Worm (Caenorhabditis elegans) whole organism, late embryonic: Measurements from ENCODE around the gene jac-1.

Experiments used
- K09A11.1 ChIP-seq: sonication (generic microtip); optimal IDR thresholded peaks from 2 replicates; lab custom pipeline; 2017; ENCODE audit warnings: antibody characterized with exemption, mild to moderate bottlenecking, missing genetic modification characterization, missing compliant biosample characterization; ENCODE audit not compliant: insufficient read depth
- T23F11.4 ChIP-seq: fragments of 200-800 bp; sonication (Bioruptor generic); optimal IDR thresholded peaks from 2 replicates; lab custom pipeline; 2018; ENCODE audit warnings: mild to moderate bottlenecking, missing genetic modification characterization, missing compliant biosample characterization
- ama-1 ChIP-seq: fragments of 150-350 bp; optimal IDR thresholded peaks from 2 replicates; lab custom pipeline; 2014
- ceh-18 ChIP-seq: sonication (generic microtip); optimal IDR thresholded peaks from 2 replicates; lab custom pipeline; 2016; ENCODE audit warnings: missing genetic modification characterization, missing compliant biosample characterization
- elt-2 ChIP-seq: sonication (generic microtip); optimal IDR thresholded peaks from 2 replicates; lab custom pipeline; 2016; ENCODE audit warnings: missing genetic modification reagents, missing genetic modification characterization, missing compliant biosample characterization
- pag-3 ChIP-seq: sonication (generic microtip); optimal IDR thresholded peaks from 2 replicates; lab custom pipeline; 2016; ENCODE audit warnings: missing compliant biosample characterization, missing genetic modification characterization, borderline replicate concordance
- pha-4 ChIP-seq: fragments of 150-350 bp; optimal IDR thresholded peaks from 2 replicates; lab custom pipeline; 2018; ENCODE audit warnings: missing biosample characterization, missing genetic modification reagents, missing genetic modification characterization
- sox-2 ChIP-seq: fragments of 200-800 bp; sonication (Bioruptor generic); IDR thresholded peaks from 2 replicates; pipeline ENCODE4 v1.3.6; 2022; ENCODE audit warnings: missing genetic modification reagents, missing genetic modification characterization, missing compliant biosample characterization
- tbx-2 ChIP-seq: sonication (generic microtip); optimal IDR thresholded peaks from 2 replicates; lab custom pipeline; 2016; ENCODE audit warnings: missing genetic modification characterization, missing compliant biosample characterization

ce11 chrIV:15983920-15984631 is 42.6 kb downstream of the jac-1 start, which contains the start of gene Y105C5B.19:
- TF ChIP-seq ceh-18 (no peak), T23F11.4 (no peak), pag-3 (tag; lab: Kevin White, UChicago) (no peak), tbx-2 (tag; lab: Kevin White, UChicago) (no peak), elt-2 (tag; lab: Kevin White, UChicago) (no peak), sox-2 (GFP tag; lab: Robert Waterston, UW) (no peak), K09A11.1 (tag; lab: Kevin White, UChicago) (no peak), pha-4 (no peak), ama-1 (lab: Kevin White, UChicago) (no peak)
